Fruit fly (Drosophila melanogaster) Kc167 (cell line): ENCODE results near the gene CG34135.

Source experiments
- Myc ChIP-seq: fragments of >200 bp; optimal IDR thresholded peaks from 2 replicates; lab custom pipeline; 2017; ENCODE audit warnings: missing external identifiers
- insv ChIP-seq: fragments of >200 bp; optimal IDR thresholded peaks from 3 replicates; lab custom pipeline; 2018; ENCODE audit warnings: missing external identifiers
- psq ChIP-seq: fragments of >200 bp; optimal IDR thresholded peaks from 2 replicates; lab custom pipeline; 2017; ENCODE audit warnings: missing external identifiers
- ttk ChIP-seq: sonication (Bioruptor generic); optimal IDR thresholded peaks from 2 replicates; lab custom pipeline; 2017; ENCODE audit warnings: missing external identifiers

- TF ChIP-seq psq (no peak), ttk (lab: Kevin White, UChicago) (no peak), insv (lab: Kevin White, UChicago) (no peak), Myc (lab: Kevin White, UChicago) (no peak)
Observed at dm6 chr3R:8773135-8773534, 5.1 kb upstream of the CG34135 start, which contains the start of gene CG34301.
